Worm (Caenorhabditis elegans) whole organism, mixed stage, embryonic: Measurements from ENCODE around the gene delm-1.

Source experiments
- M03D4.4 ChIP-seq: sonication (generic microtip); optimal IDR thresholded peaks from 2 replicates; lab custom pipeline; 2017; ENCODE audit warnings: mild to moderate bottlenecking, missing genetic modification characterization, missing compliant biosample characterization
- bed-3 ChIP-seq: fragments of 200-800 bp; sonication (Bioruptor generic); optimal IDR thresholded peaks from 3 replicates; lab custom pipeline; 2018; ENCODE audit warnings: mild to moderate bottlenecking, missing genetic modification characterization, moderate library complexity, missing compliant biosample characterization
- blmp-1 ChIP-seq: fragments of 150-350 bp; optimal IDR thresholded peaks from 2 replicates; lab custom pipeline; 2014; ENCODE audit warnings: missing biosample characterization, missing genetic modification characterization
- ceh-39 ChIP-seq: fragments of 150-350 bp; optimal IDR thresholded peaks from 2 replicates; lab custom pipeline; 2014; ENCODE audit warnings: missing biosample characterization, missing genetic modification characterization
- ceh-43 ChIP-seq: fragments of 200-800 bp; sonication (Bioruptor generic); optimal IDR thresholded peaks from 2 replicates; lab custom pipeline; 2018; ENCODE audit warnings: mild to moderate bottlenecking, missing genetic modification characterization, moderate library complexity, missing compliant biosample characterization
- ceh-83 ChIP-seq: fragments of 200-800 bp; sonication (Bioruptor generic); optimal IDR thresholded peaks from 2 replicates; lab custom pipeline; 2018; ENCODE audit warnings: mild to moderate bottlenecking, missing genetic modification characterization, missing compliant biosample characterization
- ces-1 ChIP-seq: fragments of 150-350 bp; optimal IDR thresholded peaks from 2 replicates; lab custom pipeline; 2014; ENCODE audit warnings: missing biosample characterization, missing genetic modification reagents, missing genetic modification characterization
- cnd-1 ChIP-seq: fragments of 200-800 bp; sonication (Bioruptor generic); optimal IDR thresholded peaks from 2 replicates; lab custom pipeline; 2018; ENCODE audit warnings: mild to moderate bottlenecking, missing genetic modification characterization, missing compliant biosample characterization
- drap-1 ChIP-seq: fragments of 200-800 bp; sonication (Bioruptor generic); optimal IDR thresholded peaks from 3 replicates; lab custom pipeline; 2018; ENCODE audit warnings: mild to moderate bottlenecking, missing genetic modification characterization, missing compliant biosample characterization
- elt-3 ChIP-seq: fragments of 150-350 bp; optimal IDR thresholded peaks from 2 replicates; lab custom pipeline; 2014; ENCODE audit warnings: missing biosample characterization, missing genetic modification characterization
- flh-1 ChIP-seq: fragments of 200-800 bp; sonication (Bioruptor generic); optimal IDR thresholded peaks from 2 replicates; lab custom pipeline; 2018; ENCODE audit warnings: mild to moderate bottlenecking, missing genetic modification characterization, moderate library complexity, missing compliant biosample characterization
- hlh-1 ChIP-seq: fragments of 150-350 bp; optimal IDR thresholded peaks from 2 replicates; lab custom pipeline; 2014; ENCODE audit warnings: missing biosample characterization, missing genetic modification reagents, missing genetic modification characterization
- lin-13 ChIP-seq: fragments of 150-350 bp; optimal IDR thresholded peaks from 2 replicates; lab custom pipeline; 2014; ENCODE audit warnings: missing biosample characterization, missing genetic modification characterization
- lin-32 ChIP-seq: fragments of 200-800 bp; sonication (Bioruptor generic); optimal IDR thresholded peaks from 2 replicates; lab custom pipeline; 2018; ENCODE audit warnings: mild to moderate bottlenecking, missing genetic modification characterization, missing compliant biosample characterization
- lsy-2 ChIP-seq: fragments of 150-350 bp; optimal IDR thresholded peaks from 2 replicates; lab custom pipeline; 2014; ENCODE audit warnings: missing biosample characterization, missing genetic modification characterization
- mab-5 ChIP-seq: fragments of 150-350 bp; optimal IDR thresholded peaks from 2 replicates; lab custom pipeline; 2014; ENCODE audit warnings: missing biosample characterization, missing genetic modification characterization
- mep-1 ChIP-seq: fragments of 150-350 bp; optimal IDR thresholded peaks from 2 replicates; lab custom pipeline; 2017; ENCODE audit warnings: missing biosample characterization, missing genetic modification reagents, missing genetic modification characterization, inconsistent platforms
- mls-2 ChIP-seq: sonication (generic microtip); optimal IDR thresholded peaks from 2 replicates; lab custom pipeline; 2016; ENCODE audit warnings: mild to moderate bottlenecking, missing genetic modification characterization, moderate library complexity, missing compliant biosample characterization
- nhr-12 ChIP-seq: fragments of 150-350 bp; optimal IDR thresholded peaks from 2 replicates; lab custom pipeline; 2014; ENCODE audit warnings: missing biosample characterization, missing genetic modification characterization
- nhr-2 ChIP-seq: fragments of 150-350 bp; optimal IDR thresholded peaks from 2 replicates; lab custom pipeline; 2014; ENCODE audit warnings: missing biosample characterization, missing genetic modification characterization
- nhr-237 ChIP-seq: fragments of 150-350 bp; optimal IDR thresholded peaks from 2 replicates; lab custom pipeline; 2014; ENCODE audit warnings: missing biosample characterization, missing genetic modification characterization
- nhr-28 ChIP-seq: fragments of 150-350 bp; optimal IDR thresholded peaks from 2 replicates; lab custom pipeline; 2014; ENCODE audit warnings: missing biosample characterization, missing genetic modification characterization
- nhr-76 ChIP-seq: sonication (generic microtip); optimal IDR thresholded peaks from 2 replicates; lab custom pipeline; 2017; ENCODE audit warnings: missing biosample characterization, missing genetic modification characterization
- pha-4 ChIP-seq: fragments of 150-350 bp; optimal IDR thresholded peaks from 2 replicates; lab custom pipeline; 2018; ENCODE audit warnings: missing biosample characterization, missing genetic modification reagents, missing genetic modification characterization
- sem-2 ChIP-seq: fragments of 200-800 bp; sonication (Bioruptor generic); optimal IDR thresholded peaks from 2 replicates; lab custom pipeline; 2018; ENCODE audit warnings: mild to moderate bottlenecking, missing genetic modification characterization, missing compliant biosample characterization
- snpc-4 ChIP-seq: fragments of 150-350 bp; optimal IDR thresholded peaks from 2 replicates; lab custom pipeline; 2014; ENCODE audit warnings: missing biosample characterization, missing genetic modification characterization
- sptf-1 ChIP-seq: sonication (generic microtip); optimal IDR thresholded peaks from 2 replicates; lab custom pipeline; 2017; ENCODE audit warnings: mild to moderate bottlenecking, missing genetic modification characterization, moderate library complexity, missing compliant biosample characterization
- tbx-8 ChIP-seq: fragments of 200-800 bp; sonication (Bioruptor generic); optimal IDR thresholded peaks from 2 replicates; lab custom pipeline; 2018; ENCODE audit warnings: mild to moderate bottlenecking, missing genetic modification characterization, moderate library complexity, missing compliant biosample characterization
- unc-120 ChIP-seq: sonication (generic microtip); optimal IDR thresholded peaks from 2 replicates; lab custom pipeline; 2017; ENCODE audit warnings: missing genetic modification characterization, missing compliant biosample characterization; ENCODE audit not compliant: poor library complexity, severe bottlenecking
- unc-62 ChIP-seq: fragments of 150-350 bp; optimal IDR thresholded peaks from 2 replicates; lab custom pipeline; 2014; ENCODE audit warnings: missing biosample characterization, missing genetic modification reagents, missing genetic modification characterization
- ztf-11 ChIP-seq: fragments of 150-350 bp; optimal IDR thresholded peaks from 2 replicates; lab custom pipeline; 2014; ENCODE audit warnings: missing biosample characterization, missing genetic modification characterization

The delm-1 gene

DNA sequence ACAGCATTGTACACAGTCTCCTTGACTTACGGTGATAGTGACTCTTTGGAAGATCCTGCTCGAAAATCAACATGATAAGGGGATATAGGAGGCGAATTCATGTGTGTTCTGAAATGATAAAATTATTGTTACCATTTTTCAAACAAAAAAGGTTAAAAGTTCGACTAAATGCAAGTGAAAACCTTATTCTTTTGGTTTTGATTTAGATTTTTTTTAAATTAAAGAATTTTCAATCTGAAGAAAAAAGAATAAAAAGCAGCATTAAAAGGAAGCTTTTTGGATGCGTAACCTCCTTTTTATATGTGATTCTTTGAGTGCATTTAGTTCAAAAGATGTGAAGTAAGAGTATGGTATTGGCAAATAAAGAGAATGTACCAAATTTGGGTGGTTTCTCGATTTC lies at the start of gene delm-1:
delm-1 (minus strand) TSS at position 101 of the 400 bp plus-strand sequence.
- TF ChIP-seq ceh-83 (GFP tag; lab: Kevin White, UChicago), result no peak
- TF ChIP-seq unc-62 (GFP tag; lab: Kevin White, UChicago), result no peak
- no peak for TF ChIP-seq ztf-11 (tag; lab: Kevin White, UChicago)
- no peak for TF ChIP-seq M03D4.4 (tag; lab: Kevin White, UChicago)
- no peak for TF ChIP-seq nhr-76 (tag; lab: Kevin White, UChicago)
- no peak for TF ChIP-seq ceh-39 (tag; lab: Kevin White, UChicago)
- TF ChIP-seq, all 35 proteins: peak for 0

DNA sequence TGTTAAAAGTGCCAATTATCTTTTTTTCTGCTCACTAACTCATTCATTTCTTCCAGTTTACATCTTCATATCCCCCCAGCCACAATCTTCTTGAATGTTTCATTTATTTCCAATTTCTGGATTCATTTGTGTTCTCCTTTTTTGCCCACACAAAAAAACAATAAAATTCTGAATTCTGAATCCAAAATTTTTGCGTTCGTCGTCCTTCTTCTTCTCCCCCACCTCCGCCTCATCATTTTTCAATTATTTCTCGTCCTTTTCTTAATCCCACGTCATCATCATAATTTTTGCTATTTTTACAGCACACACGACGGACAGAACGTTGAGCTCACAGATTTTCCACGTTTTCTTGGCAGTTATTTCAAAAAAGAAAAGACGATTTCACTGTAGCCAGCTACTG lies 49.3 kb upstream of the delm-1 start, which contains the start of gene C07C7.1:
C07C7.1 (plus strand) TSS at position 301 of the 400 bp plus-strand sequence.
- no peak for TF ChIP-seq ceh-43 (GFP tag; lab: Kevin White, UChicago)
- TF ChIP-seq drap-1, result no peak
- no peak for TF ChIP-seq lin-13 (tag; lab: Kevin White, UChicago)
- no peak for TF ChIP-seq mep-1 (tag; lab: Kevin White, UChicago)
- TF ChIP-seq nhr-76 (tag; lab: Kevin White, UChicago), result no peak
- TF ChIP-seq elt-3, result no peak
- TF ChIP-seq mab-5 (tag; lab: Kevin White, UChicago), result no peak

DNA sequence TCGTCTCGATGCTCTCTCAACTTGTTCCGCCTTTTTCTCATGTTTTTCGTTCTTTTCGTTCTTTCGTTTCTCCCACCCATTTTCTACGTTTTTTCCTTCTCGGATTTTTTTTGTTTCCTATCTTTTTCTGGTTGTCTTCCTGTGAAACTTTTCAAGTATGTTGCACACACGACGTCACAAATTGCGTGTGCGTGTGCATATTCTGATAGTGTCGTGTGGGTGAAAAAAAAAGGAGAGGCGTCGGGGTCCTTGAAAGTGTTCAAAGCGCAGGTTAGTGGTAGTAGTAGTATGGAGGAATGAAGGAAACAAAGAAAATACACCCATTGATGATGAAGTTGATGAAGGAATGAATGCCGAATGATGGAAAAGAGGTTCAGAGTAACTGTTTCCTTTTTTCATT lies 34.5 kb upstream of the delm-1 start:
- TF ChIP-seq mep-1 (tag; lab: Kevin White, UChicago), result no peak
- no peak for TF ChIP-seq nhr-28
- TF ChIP-seq mls-2 (tag; lab: Kevin White, UChicago), result no peak
- no peak for TF ChIP-seq sptf-1 (tag; lab: Kevin White, UChicago)
- no peak for TF ChIP-seq nhr-237 (tag; lab: Kevin White, UChicago)
- no peak for TF ChIP-seq pha-4 (tag; lab: Kevin White, UChicago)
- no peak for TF ChIP-seq ceh-39 (tag; lab: Kevin White, UChicago)
- TF ChIP-seq sem-2, result no peak
- no peak for TF ChIP-seq drap-1
- no peak for TF ChIP-seq bed-3 (GFP tag; lab: Kevin White, UChicago)
- no peak for TF ChIP-seq nhr-76 (tag; lab: Kevin White, UChicago)
- TF ChIP-seq snpc-4 (tag; lab: Kevin White, UChicago), result no peak
- no peak for TF ChIP-seq ztf-11 (tag; lab: Kevin White, UChicago)
- no peak for TF ChIP-seq ces-1 (GFP tag; lab: Kevin White, UChicago)
- TF ChIP-seq M03D4.4 (tag; lab: Kevin White, UChicago), result no peak
- TF ChIP-seq cnd-1 (tag; lab: Kevin White, UChicago), result no peak
- TF ChIP-seq hlh-1 (tag; lab: Kevin White, UChicago), result no peak
- TF ChIP-seq flh-1 (GFP tag; lab: Kevin White, UChicago), result no peak
- TF ChIP-seq blmp-1 (tag; lab: Kevin White, UChicago), result no peak
- TF ChIP-seq, all 35 proteins: peak for 0

DNA sequence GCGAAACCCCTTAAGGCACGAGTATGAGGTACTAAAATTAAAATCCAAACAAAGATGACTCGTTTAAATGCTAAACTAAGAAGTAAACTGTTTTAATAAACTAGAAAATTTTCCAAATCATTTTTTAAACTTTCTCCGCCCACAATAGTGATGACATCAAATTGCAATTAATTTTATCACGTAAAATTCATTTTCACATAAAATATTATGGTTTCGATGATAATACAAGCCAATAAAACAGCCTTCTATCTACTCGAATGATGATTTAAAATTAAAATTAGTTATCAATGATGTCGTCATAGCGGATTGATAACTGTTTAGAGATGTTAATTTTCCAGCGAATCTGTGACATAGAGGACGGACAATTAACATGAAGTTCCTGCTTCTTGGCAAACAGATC lies 30.4 kb upstream of the delm-1 start, which contains the start of gene C07C7.3:
C07C7.3 (plus strand) TSS at position 371 of the 400 bp plus-strand sequence.
- no peak for TF ChIP-seq unc-62 (GFP tag; lab: Kevin White, UChicago)
- TF ChIP-seq nhr-12 (tag; lab: Kevin White, UChicago), result no peak
- TF ChIP-seq mab-5 (tag; lab: Kevin White, UChicago), result no peak
- TF ChIP-seq ces-1 (GFP tag; lab: Kevin White, UChicago), result no peak
- TF ChIP-seq sptf-1 (tag; lab: Kevin White, UChicago), result no peak
- TF ChIP-seq bed-3 (GFP tag; lab: Kevin White, UChicago), result no peak
- TF ChIP-seq sem-2, result no peak
- TF ChIP-seq nhr-2, result no peak
- no peak for TF ChIP-seq unc-120 (tag; lab: Kevin White, UChicago)
- TF ChIP-seq mep-1 (tag; lab: Kevin White, UChicago), result no peak
- no peak for TF ChIP-seq hlh-1 (tag; lab: Kevin White, UChicago)
- TF ChIP-seq ceh-83 (GFP tag; lab: Kevin White, UChicago), result no peak
- TF ChIP-seq ztf-11 (tag; lab: Kevin White, UChicago), result no peak
- TF ChIP-seq M03D4.4 (tag; lab: Kevin White, UChicago), result no peak
- no peak for TF ChIP-seq lin-13 (tag; lab: Kevin White, UChicago)
- no peak for TF ChIP-seq ceh-39 (tag; lab: Kevin White, UChicago)
- TF ChIP-seq mls-2 (tag; lab: Kevin White, UChicago), result no peak
- no peak for TF ChIP-seq lsy-2 (tag; lab: Kevin White, UChicago)
- TF ChIP-seq lin-32 (GFP tag; lab: Kevin White, UChicago), result no peak
- no peak for TF ChIP-seq flh-1 (GFP tag; lab: Kevin White, UChicago)
- TF ChIP-seq, all 35 proteins: peak for 0

DNA sequence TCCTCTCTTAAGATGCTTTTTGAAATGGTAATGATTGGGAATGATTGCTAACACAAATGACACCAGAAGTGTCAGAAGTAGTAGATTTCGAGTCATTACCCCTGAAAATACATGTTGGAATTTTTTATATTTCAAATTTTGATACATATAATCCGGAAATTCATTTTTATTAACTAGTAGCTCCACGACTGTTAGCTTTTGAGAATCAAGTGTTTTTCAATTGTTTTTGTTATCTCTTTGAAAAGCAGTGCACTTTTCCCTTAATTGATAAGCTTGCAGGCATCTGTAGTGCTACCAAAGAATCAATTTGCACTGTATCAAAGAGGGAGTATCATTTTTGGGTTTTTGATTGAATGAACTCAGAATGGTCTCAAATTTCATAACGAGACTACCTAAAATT lies 29.8 kb upstream of the delm-1 start, which contains the start of gene pcp-2:
pcp-2 (minus strand) TSS at position 101 of the 400 bp plus-strand sequence.
- TF ChIP-seq lin-32 (GFP tag; lab: Kevin White, UChicago) (no peak), nhr-76 (tag; lab: Kevin White, UChicago) (no peak), tbx-8 (GFP tag; lab: Kevin White, UChicago) (no peak), snpc-4 (tag; lab: Kevin White, UChicago) (no peak), sptf-1 (tag; lab: Kevin White, UChicago) (no peak), unc-120 (tag; lab: Kevin White, UChicago) (no peak), nhr-28 (no peak), ztf-11 (tag; lab: Kevin White, UChicago) (no peak), M03D4.4 (tag; lab: Kevin White, UChicago) (no peak)
